Worm (Caenorhabditis elegans) whole organism, young adult: ENCODE measurements around the gene srx-63.

ENCODE experiments used
- C17E4.6 ChIP-seq: fragments of 200-800 bp; sonication (Bioruptor generic); IDR thresholded peaks from 2 replicates; pipeline ENCODE4 v1.3.6; 2022; ENCODE audit warnings: missing genetic modification reagents, missing genetic modification characterization, missing compliant biosample characterization
- D2030.7 ChIP-seq: fragments of 200-800 bp; sonication (Bioruptor generic); IDR thresholded peaks from 2 replicates; pipeline ENCODE4 v1.3.6; 2022; ENCODE audit warnings: missing genetic modification reagents, missing genetic modification characterization, missing compliant biosample characterization
- F10E7.11 ChIP-seq: sonication (generic microtip); optimal IDR thresholded peaks from 2 replicates; lab custom pipeline; 2017; ENCODE audit warnings: mild to moderate bottlenecking, missing genetic modification characterization, moderate library complexity, missing compliant biosample characterization
- F23B12.7 ChIP-seq: sonication (generic microtip); optimal IDR thresholded peaks from 2 replicates; lab custom pipeline; 2017; ENCODE audit warnings: missing genetic modification characterization, mild to moderate bottlenecking, missing compliant biosample characterization, antibody characterized with exemption, moderate library complexity; ENCODE audit not compliant: insufficient read depth
- F37B4.10 ChIP-seq: fragments of 200-800 bp; sonication (Bioruptor generic); IDR thresholded peaks from 2 replicates; pipeline ENCODE4 v1.3.6; 2022; ENCODE audit warnings: missing genetic modification characterization, missing compliant biosample characterization
- F39B2.1 ChIP-seq: fragments of 200-800 bp; sonication (Bioruptor generic); IDR thresholded peaks from 2 replicates; pipeline ENCODE4 v1.3.6; 2022; ENCODE audit warnings: missing genetic modification reagents, missing genetic modification characterization, missing compliant biosample characterization
- F49E8.2 ChIP-seq: sonication (generic microtip); optimal IDR thresholded peaks from 3 replicates; lab custom pipeline; 2017; ENCODE audit warnings: missing genetic modification characterization, mild to moderate bottlenecking, missing compliant biosample characterization, antibody characterized with exemption, moderate library complexity; ENCODE audit not compliant: insufficient read depth
- F52B5.7 ChIP-seq: sonication (generic microtip); optimal IDR thresholded peaks from 2 replicates; lab custom pipeline; 2016; ENCODE audit warnings: mild to moderate bottlenecking, missing genetic modification characterization, missing compliant biosample characterization
- F57A8.1 ChIP-seq: fragments of 200-800 bp; sonication (Bioruptor generic); optimal IDR thresholded peaks from 2 replicates; lab custom pipeline; 2018; ENCODE audit warnings: mild to moderate bottlenecking, missing genetic modification characterization, moderate library complexity, missing compliant biosample characterization
- K12H6.12 ChIP-seq: fragments of 200-800 bp; sonication (Bioruptor generic); optimal IDR thresholded peaks from 2 replicates; lab custom pipeline; 2018; ENCODE audit warnings: mild to moderate bottlenecking, missing genetic modification characterization, missing compliant biosample characterization
- Y67H2A.10 ChIP-seq: fragments of 200-800 bp; sonication (Bioruptor generic); conservative IDR thresholded peaks from 2 replicates; pipeline ENCODE4 v1.3.6; 2022; ENCODE audit warnings: missing genetic modification reagents, missing genetic modification characterization, missing compliant biosample characterization
- akir-1 ChIP-seq: fragments of 200-800 bp; sonication (Bioruptor generic); optimal IDR thresholded peaks from 2 replicates; lab custom pipeline; 2018; ENCODE audit warnings: mild to moderate bottlenecking, missing genetic modification characterization, moderate library complexity, missing compliant biosample characterization
- bed-2 ChIP-seq: fragments of 200-800 bp; sonication (Bioruptor generic); IDR thresholded peaks from 2 replicates; pipeline ENCODE4 v1.3.6; 2022; ENCODE audit warnings: missing genetic modification reagents, missing genetic modification characterization, missing compliant biosample characterization
- cebp-1 ChIP-seq, 2 experiments: fragments of 200-800 bp in 1 of 2; sonication (Bioruptor generic) in 1 of 2; sonication (generic microtip) in 1 of 2; IDR thresholded peaks in 1 of 2; optimal IDR thresholded peaks in 1 of 2; 2 replicates each; pipeline versions ENCODE4 v1.3.6 to Lab custom; 2017 to 2022; ENCODE audit warnings: missing compliant biosample characterization in 2 of 2, missing genetic modification characterization in 2 of 2, mild to moderate bottlenecking in 1 of 2, missing genetic modification reagents in 1 of 2, moderate library complexity in 1 of 2
- ceh-100 ChIP-seq: fragments of 200-800 bp; sonication (Bioruptor generic); IDR thresholded peaks from 2 replicates; pipeline ENCODE4 v1.3.6; 2022; ENCODE audit warnings: missing genetic modification reagents, missing genetic modification characterization, missing compliant biosample characterization
- ceh-27 ChIP-seq: fragments of 200-800 bp; sonication (Bioruptor generic); optimal IDR thresholded peaks from 2 replicates; lab custom pipeline; 2018; ENCODE audit warnings: mild to moderate bottlenecking, missing genetic modification characterization, moderate library complexity, missing compliant biosample characterization
- chd-7 ChIP-seq: sonication (generic microtip); optimal IDR thresholded peaks from 2 replicates; lab custom pipeline; 2016; ENCODE audit warnings: mild to moderate bottlenecking, missing genetic modification characterization, moderate library complexity, missing compliant biosample characterization
- egl-18 ChIP-seq: fragments of 200-800 bp; sonication (Bioruptor generic); IDR thresholded peaks from 2 replicates; pipeline ENCODE4 v1.3.6; 2022; ENCODE audit warnings: missing genetic modification reagents, missing genetic modification characterization, missing compliant biosample characterization
- ets-4 ChIP-seq: fragments of 200-800 bp; sonication (Bioruptor generic); optimal IDR thresholded peaks from 2 replicates; lab custom pipeline; 2018; ENCODE audit warnings: mild to moderate bottlenecking, missing genetic modification characterization, missing compliant biosample characterization
- fkh-3 ChIP-seq: sonication (generic microtip); optimal IDR thresholded peaks from 2 replicates; lab custom pipeline; 2016; ENCODE audit warnings: mild to moderate bottlenecking, missing genetic modification characterization, missing compliant biosample characterization
- him-1 ChIP-seq: sonication (generic microtip); optimal IDR thresholded peaks from 2 replicates; lab custom pipeline; 2016; ENCODE audit warnings: missing genotype, missing genetic modification reagents, missing genetic modification characterization, missing compliant biosample characterization
- hlh-12 ChIP-seq: sonication (generic microtip); optimal IDR thresholded peaks from 2 replicates; lab custom pipeline; 2016; ENCODE audit warnings: missing genetic modification characterization, missing compliant biosample characterization
- hmg-1.2 ChIP-seq: fragments of 200-800 bp; sonication (Bioruptor generic); IDR thresholded peaks from 2 replicates; pipeline ENCODE4 v1.3.6; 2022; ENCODE audit warnings: missing genetic modification reagents, missing genetic modification characterization, missing compliant biosample characterization
- hmg-20 ChIP-seq: fragments of 200-800 bp; sonication (Bioruptor generic); IDR thresholded peaks from 2 replicates; pipeline ENCODE4 v1.3.6; 2022; ENCODE audit warnings: missing genetic modification reagents, missing genetic modification characterization, missing compliant biosample characterization
- let-526 ChIP-seq: fragments of 200-800 bp; sonication (Bioruptor generic); IDR thresholded peaks from 2 replicates; pipeline ENCODE4 v1.3.6; 2022; ENCODE audit warnings: missing genetic modification reagents, missing genetic modification characterization, missing compliant biosample characterization
- let-607 ChIP-seq, 2 experiments: fragments of 200-800 bp in 1 of 2; sonication (Bioruptor generic) in 1 of 2; sonication (generic microtip) in 1 of 2; optimal IDR thresholded peaks; 2 replicates each; lab custom pipeline; 2016 to 2018; ENCODE audit warnings: mild to moderate bottlenecking in 2 of 2, missing compliant biosample characterization in 2 of 2, missing genetic modification characterization in 2 of 2, moderate library complexity in 2 of 2, missing genotype in 1 of 2
- lin-35 ChIP-seq, 3 experiments: fragments of 150-350 bp in 2 of 3; sonication (generic microtip) in 1 of 3; optimal IDR thresholded peaks; 2 replicates each; lab custom pipeline; 2014 to 2018; ENCODE audit warnings: missing biosample characterization in 3 of 3, missing genetic modification characterization in 3 of 3, missing genetic modification reagents in 3 of 3
- lin-54 ChIP-seq: fragments of 200-800 bp; sonication (Bioruptor generic); optimal IDR thresholded peaks from 2 replicates; lab custom pipeline; 2018; ENCODE audit warnings: mild to moderate bottlenecking, missing genetic modification characterization, missing compliant biosample characterization
- madf-3 ChIP-seq: fragments of 200-800 bp; sonication (Bioruptor generic); IDR thresholded peaks from 2 replicates; pipeline ENCODE4 v1.3.6; 2022; ENCODE audit warnings: missing genetic modification reagents, missing genetic modification characterization, missing compliant biosample characterization
- mes-4 ChIP-seq: sonication (generic microtip); optimal IDR thresholded peaks from 2 replicates; lab custom pipeline; 2016; ENCODE audit warnings: missing genotype, missing genetic modification characterization, missing compliant biosample characterization
- nfyb-1 ChIP-seq: fragments of 200-800 bp; sonication (Bioruptor generic); IDR thresholded peaks from 2 replicates; pipeline ENCODE4 v1.3.6; 2022; ENCODE audit warnings: missing genetic modification reagents, missing genetic modification characterization, missing compliant biosample characterization
- nhr-179 ChIP-seq: sonication (generic microtip); optimal IDR thresholded peaks from 2 replicates; lab custom pipeline; 2016; ENCODE audit warnings: mild to moderate bottlenecking, missing genetic modification characterization, missing compliant biosample characterization
- repo-1 ChIP-seq: sonication (generic microtip); optimal IDR thresholded peaks from 2 replicates; lab custom pipeline; 2017; ENCODE audit warnings: mild to moderate bottlenecking, missing genetic modification characterization, missing compliant biosample characterization
- sdz-38 ChIP-seq: sonication (generic microtip); optimal IDR thresholded peaks from 2 replicates; lab custom pipeline; 2016; ENCODE audit warnings: missing genotype, missing genetic modification characterization, missing compliant biosample characterization
- snpc-1.1 ChIP-seq: sonication (generic microtip); optimal IDR thresholded peaks from 2 replicates; lab custom pipeline; 2017; ENCODE audit warnings: missing genetic modification characterization, mild to moderate bottlenecking, missing compliant biosample characterization, antibody characterized with exemption, moderate library complexity, missing genotype, missing genetic modification reagents; ENCODE audit not compliant: insufficient read depth
- snpc-1.3 ChIP-seq: sonication (generic microtip); optimal IDR thresholded peaks from 2 replicates; lab custom pipeline; 2017; ENCODE audit warnings: missing genetic modification characterization, mild to moderate bottlenecking, missing compliant biosample characterization, antibody characterized with exemption, moderate library complexity, missing genotype, missing genetic modification reagents; ENCODE audit not compliant: insufficient read depth
- snpc-3.4 ChIP-seq: sonication (generic microtip); optimal IDR thresholded peaks from 2 replicates; lab custom pipeline; 2017; ENCODE audit warnings: missing genetic modification characterization, mild to moderate bottlenecking, missing compliant biosample characterization, antibody characterized with exemption, moderate library complexity, missing genotype, missing genetic modification reagents
- somi-1 ChIP-seq: fragments of 200-800 bp; sonication (Bioruptor generic); optimal IDR thresholded peaks from 2 replicates; lab custom pipeline; 2018; ENCODE audit warnings: mild to moderate bottlenecking, missing genetic modification characterization, missing compliant biosample characterization
- tlf-1 ChIP-seq: fragments of 200-800 bp; sonication (Bioruptor generic); optimal IDR thresholded peaks from 2 replicates; lab custom pipeline; 2018; ENCODE audit warnings: mild to moderate bottlenecking, missing genetic modification characterization, missing compliant biosample characterization
- zim-3 ChIP-seq: sonication (generic microtip); optimal IDR thresholded peaks from 2 replicates; lab custom pipeline; 2017; ENCODE audit warnings: mild to moderate bottlenecking, missing genetic modification characterization, moderate library complexity, missing compliant biosample characterization
- ztf-22 ChIP-seq: fragments of 200-800 bp; sonication (Bioruptor generic); optimal IDR thresholded peaks from 2 replicates; lab custom pipeline; 2018; ENCODE audit warnings: mild to moderate bottlenecking, missing genetic modification characterization, moderate library complexity, missing compliant biosample characterization
- ztf-25 ChIP-seq: fragments of 200-800 bp; sonication (Bioruptor generic); IDR thresholded peaks from 2 replicates; pipeline ENCODE4 v1.3.6; 2022; ENCODE audit warnings: missing genetic modification reagents, missing genetic modification characterization, missing compliant biosample characterization
- ztf-26 ChIP-seq: sonication (generic microtip); optimal IDR thresholded peaks from 2 replicates; lab custom pipeline; 2017; ENCODE audit warnings: missing genetic modification characterization, missing compliant biosample characterization
- ztf-28 ChIP-seq: fragments of 200-800 bp; sonication (Bioruptor generic); IDR thresholded peaks from 2 replicates; pipeline ENCODE4 v1.3.6; 2022; ENCODE audit warnings: missing genetic modification reagents, missing genetic modification characterization, missing compliant biosample characterization
- ztf-6 ChIP-seq: fragments of 200-800 bp; sonication (Bioruptor generic); IDR thresholded peaks from 2 replicates; pipeline ENCODE4 v1.3.6; 2022; ENCODE audit warnings: missing genetic modification reagents, missing genetic modification characterization, missing compliant biosample characterization

Gene srx-63

DNA sequence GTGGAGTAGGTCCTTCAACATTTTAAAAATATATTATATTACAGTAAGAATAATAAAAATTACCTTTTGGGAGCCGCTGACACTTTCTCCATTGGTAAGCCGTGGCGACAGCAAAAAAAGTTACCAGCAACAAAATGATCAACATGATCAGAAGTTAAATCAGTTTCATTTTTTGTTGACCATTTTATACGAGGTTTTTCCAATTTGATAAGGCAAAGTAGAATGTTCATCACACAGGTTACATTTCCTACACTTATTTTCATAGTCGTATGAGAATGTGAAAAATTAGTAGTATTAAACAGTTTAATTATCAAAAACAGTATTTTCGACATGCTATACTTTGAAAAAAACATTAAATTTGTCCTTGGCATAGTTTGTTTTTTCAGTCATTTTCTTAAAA lies 41.4 kb downstream of the srx-63 start, which contains the start of gene cyp-34A10:
TSS of gene cyp-34A10 (minus strand) at position 146 of the 400 bp plus-strand sequence.
- TF ChIP-seq ceh-100 (GFP tag; lab: Robert Waterston, UW) (no peak), F23B12.7 (tag; lab: Kevin White, UChicago) (no peak), tlf-1 (GFP tag; lab: Kevin White, UChicago) (no peak), hmg-1.2 (GFP tag; lab: Robert Waterston, UW) (no peak), akir-1 (GFP tag; lab: Kevin White, UChicago) (no peak), F52B5.7 (tag; lab: Kevin White, UChicago) (no peak), chd-7 (tag; lab: Kevin White, UChicago) (no peak), ztf-28 (no peak), F37B4.10 (no peak), F39B2.1 (GFP tag; lab: Robert Waterston, UW) (no peak), ztf-6 (GFP tag; lab: Robert Waterston, UW) (no peak), ztf-25 (no peak), lin-54 (no peak), nhr-179 (tag; lab: Kevin White, UChicago) (no peak), mes-4 (tag; lab: Kevin White, UChicago) (no peak), fkh-3 (no peak), repo-1 (tag; lab: Kevin White, UChicago) (no peak), somi-1 (GFP tag; lab: Kevin White, UChicago) (no peak), him-1 (tag; lab: Kevin White, UChicago) (no peak), ets-4 (no peak)
- TF ChIP-seq, all 124 proteins: peak for 0

DNA sequence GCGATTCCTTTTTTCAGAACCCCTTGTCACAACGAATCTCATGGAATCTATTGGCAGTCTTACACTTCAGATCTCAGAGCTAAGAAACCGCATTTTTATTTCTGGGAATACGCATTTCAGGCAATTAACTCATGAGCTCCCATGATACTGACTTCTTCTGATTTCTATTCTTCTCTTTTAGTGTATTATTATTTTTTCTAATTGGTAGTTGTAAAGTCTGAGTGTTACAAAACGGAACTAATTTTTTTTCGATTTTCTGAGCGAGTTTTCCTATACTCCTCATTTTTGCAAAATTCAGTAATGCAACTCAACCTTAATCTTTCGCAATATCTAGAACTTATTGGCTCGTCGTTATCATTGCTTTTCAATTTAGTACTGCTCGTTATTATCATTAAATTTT lies 42.9 kb downstream of the srx-63 start, which contains the start of gene str-82:
TSS of gene str-82 (plus strand) at position 301 of the 400 bp plus-strand sequence.
- no peak for TF ChIP-seq zim-3
- TF ChIP-seq cebp-1 (GFP tag; IDR thresholded peaks at IDR 0.05; lab: Robert Waterston, UW) = no peak
- TF ChIP-seq cebp-1 (tag; optimal IDR thresholded peaks at IDR 0.05; lab: Kevin White, UChicago) = no peak
- no peak for TF ChIP-seq F49E8.2 (tag; lab: Kevin White, UChicago)
- TF ChIP-seq let-526 = no peak
- no peak for TF ChIP-seq F10E7.11 (tag; lab: Kevin White, UChicago)
- TF ChIP-seq ztf-22 = no peak
- TF ChIP-seq madf-3 (GFP tag; lab: Robert Waterston, UW) = no peak
- no peak for TF ChIP-seq F57A8.1 (GFP tag; lab: Kevin White, UChicago)
- TF ChIP-seq nhr-179 (tag; lab: Kevin White, UChicago) = no peak
- no peak for TF ChIP-seq ztf-28
- TF ChIP-seq tlf-1 (GFP tag; lab: Kevin White, UChicago) = no peak
- no peak for TF ChIP-seq ztf-26
- no peak for TF ChIP-seq egl-18 (GFP tag; lab: Robert Waterston, UW)
- no peak for TF ChIP-seq let-607 (tag; optimal IDR thresholded peaks at IDR 0.05; lab: Kevin White, UChicago)
- no peak for TF ChIP-seq snpc-1.1 (tag; lab: Kevin White, UChicago)

DNA sequence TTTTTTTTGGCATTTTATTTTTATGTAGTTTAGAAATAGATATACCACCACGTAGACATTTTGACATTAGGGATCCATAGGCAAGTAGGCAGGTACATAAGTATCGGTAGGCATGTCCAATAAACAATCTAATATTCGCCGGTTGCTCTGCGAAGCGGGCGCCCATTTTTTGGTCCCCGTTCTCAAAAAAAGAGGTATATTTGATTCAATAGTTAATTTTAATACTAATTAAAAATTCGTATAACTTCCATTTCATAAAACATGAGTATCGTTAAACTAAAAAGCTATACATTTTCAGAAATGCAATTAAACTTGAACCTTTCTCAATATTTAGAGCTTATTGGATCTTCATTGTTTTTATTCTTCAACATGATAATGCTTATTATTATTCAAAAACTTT lies 45.5 kb downstream of the srx-63 start, which contains the start of gene str-83:
TSS of gene str-83 (plus strand) at position 301 of the 400 bp plus-strand sequence.
- TF ChIP-seq sdz-38 (tag; lab: Kevin White, UChicago) = no peak
- no peak for TF ChIP-seq let-607 (tag; optimal IDR thresholded peaks at IDR 0.05; lab: Kevin White, UChicago)
- TF ChIP-seq ets-4 = no peak
- no peak for TF ChIP-seq hlh-12 (tag; lab: Kevin White, UChicago)
- no peak for TF ChIP-seq ztf-28
- TF ChIP-seq D2030.7 (GFP tag; lab: Robert Waterston, UW) = no peak
- no peak for TF ChIP-seq hmg-20 (GFP tag; lab: Robert Waterston, UW)
- TF ChIP-seq bed-2 (GFP tag; lab: Robert Waterston, UW) = no peak
- TF ChIP-seq snpc-1.3 (tag; lab: Kevin White, UChicago) = no peak
- TF ChIP-seq Y67H2A.10 (GFP tag; lab: Robert Waterston, UW) = no peak
- TF ChIP-seq snpc-3.4 = no peak
- TF ChIP-seq C17E4.6 (GFP tag; lab: Robert Waterston, UW) = no peak
- no peak for TF ChIP-seq nfyb-1 (GFP tag; lab: Robert Waterston, UW)
- no peak for TF ChIP-seq cebp-1 (GFP tag; IDR thresholded peaks at IDR 0.05; lab: Robert Waterston, UW)
- no peak for TF ChIP-seq cebp-1 (tag; optimal IDR thresholded peaks at IDR 0.05; lab: Kevin White, UChicago)
- TF ChIP-seq ztf-6 (GFP tag; lab: Robert Waterston, UW) = no peak
- TF ChIP-seq lin-35 (GFP tag; optimal IDR thresholded peaks at IDR 0.05; lab: Kevin White, UChicago) = no peak
- TF ChIP-seq ceh-27 = no peak
- no peak for TF ChIP-seq K12H6.12
